Fruit fly (Drosophila melanogaster) whole organism, embryonic: Measurements from ENCODE around the gene CG3149.
A peak's percentile ranks its signal among the peaks of the same experiment; 100 is the strongest.

ENCODE experiments used
- BEAF-32 ChIP-seq: fragments of 200-800 bp; sonication (Bioruptor generic); optimal IDR thresholded peaks from 3 replicates; lab custom pipeline; 2017; ENCODE audit warnings: missing biosample characterization, missing genetic modification characterization, mild to moderate bottlenecking, moderate library complexity, missing genetic modification reagents
- Blimp-1 ChIP-seq: fragments of 200-800 bp; sonication (Bioruptor generic); optimal IDR thresholded peaks from 3 replicates; lab custom pipeline; 2018; ENCODE audit warnings: missing biosample characterization, missing genetic modification characterization, mild to moderate bottlenecking, moderate library complexity, missing genetic modification reagents
- CG10274 ChIP-seq: fragments of 200-800 bp; sonication (Bioruptor generic); optimal IDR thresholded peaks from 3 replicates; lab custom pipeline; 2017; ENCODE audit warnings: missing biosample characterization, mild to moderate bottlenecking, missing genetic modification characterization
- CG11504 ChIP-seq: fragments of 200-800 bp; sonication (Bioruptor generic); optimal IDR thresholded peaks from 3 replicates; lab custom pipeline; 2019; ENCODE audit warnings: missing biosample characterization, mild to moderate bottlenecking, missing genetic modification characterization, moderate library complexity
- CG11695 ChIP-seq: fragments of 200-800 bp; sonication (Bioruptor generic); IDR thresholded peaks from 3 replicates; pipeline ENCODE4 v1.3.6; 2022; ENCODE audit warnings: missing biosample characterization, missing genetic modification characterization
- CG12299 ChIP-seq: fragments of 200-800 bp; sonication (Bioruptor generic); optimal IDR thresholded peaks from 2 replicates; lab custom pipeline; 2018; ENCODE audit warnings: missing biosample characterization, mild to moderate bottlenecking, missing genetic modification characterization
- CG13296 ChIP-seq: fragments of 200-800 bp; sonication (Bioruptor generic); optimal IDR thresholded peaks from 3 replicates; lab custom pipeline; 2018; ENCODE audit warnings: missing biosample characterization, mild to moderate bottlenecking, missing genetic modification characterization
- CG1529 ChIP-seq: fragments of 200-800 bp; sonication (Bioruptor generic); optimal IDR thresholded peaks from 3 replicates; lab custom pipeline; 2018; ENCODE audit warnings: missing biosample characterization, missing genetic modification characterization
- CG15696 ChIP-seq: fragments of 200-800 bp; sonication (Bioruptor generic); optimal IDR thresholded peaks from 2 replicates; lab custom pipeline; 2019; ENCODE audit warnings: missing biosample characterization, mild to moderate bottlenecking, missing genetic modification characterization, moderate library complexity
- CG16779 ChIP-seq: fragments of 200-800 bp; sonication (Bioruptor generic); IDR thresholded peaks from 2 replicates; pipeline ENCODE4 v1.3.6; 2022; ENCODE audit warnings: missing biosample characterization, missing genetic modification characterization
- CG17359 ChIP-seq: fragments of 200-800 bp; sonication (Bioruptor generic); optimal IDR thresholded peaks from 3 replicates; lab custom pipeline; 2018; ENCODE audit warnings: missing biosample characterization, mild to moderate bottlenecking, missing genetic modification characterization, moderate library complexity
- CG17829 ChIP-seq: fragments of 200-800 bp; optimal IDR thresholded peaks from 2 replicates; lab custom pipeline; 2019; ENCODE audit warnings: missing biosample characterization, mild to moderate bottlenecking, missing genetic modification characterization, moderate library complexity
- CG18476 ChIP-seq: fragments of 200-800 bp; sonication (Bioruptor generic); optimal IDR thresholded peaks from 2 replicates; lab custom pipeline; 2016; ENCODE audit warnings: missing biosample characterization, mild to moderate bottlenecking, missing genetic modification characterization
- CG2129 ChIP-seq: fragments of 200-800 bp; sonication (Bioruptor generic); IDR thresholded peaks from 2 replicates; pipeline ENCODE4 v1.3.6; 2022; ENCODE audit warnings: missing biosample characterization, missing genetic modification characterization; ENCODE audit not compliant: partially characterized antibody
- CG2875 ChIP-seq: fragments of 200-800 bp; sonication (Bioruptor generic); optimal IDR thresholded peaks from 2 replicates; lab custom pipeline; 2017; ENCODE audit warnings: missing biosample characterization, mild to moderate bottlenecking, missing genetic modification characterization, missing genetic modification reagents
- CG30020 ChIP-seq: fragments of 200-800 bp; optimal IDR thresholded peaks from 2 replicates; lab custom pipeline; 2019; ENCODE audit warnings: missing biosample characterization, mild to moderate bottlenecking, missing genetic modification characterization, moderate library complexity
- CG30403 ChIP-seq: fragments of 200-800 bp; sonication (Bioruptor generic); optimal IDR thresholded peaks from 3 replicates; lab custom pipeline; 2016; ENCODE audit warnings: missing biosample characterization, missing genetic modification characterization
- CG3065 ChIP-seq: fragments of 200-800 bp; sonication (Bioruptor generic); optimal IDR thresholded peaks from 2 replicates; lab custom pipeline; 2016; ENCODE audit warnings: missing biosample characterization, missing genetic modification characterization
- CG33213 ChIP-seq: fragments of 200-800 bp; sonication (Bioruptor generic); optimal IDR thresholded peaks from 3 replicates; lab custom pipeline; 2016; ENCODE audit warnings: missing biosample characterization, missing genetic modification characterization
- CG4360 ChIP-seq: fragments of 200-800 bp; sonication (Bioruptor generic); IDR thresholded peaks from 2 replicates; pipeline ENCODE4 v1.3.6; 2022; ENCODE audit warnings: missing biosample characterization, missing genetic modification characterization
- CG4854 ChIP-seq: fragments of 200-800 bp; sonication (Bioruptor generic); optimal IDR thresholded peaks from 2 replicates; lab custom pipeline; 2016; ENCODE audit warnings: missing biosample characterization, missing genetic modification characterization, inconsistent platforms
- CG5245 ChIP-seq: fragments of 200-800 bp; sonication (Bioruptor generic); optimal IDR thresholded peaks from 3 replicates; lab custom pipeline; 2016; ENCODE audit warnings: missing biosample characterization, missing genetic modification characterization
- CG6854 ChIP-seq: fragments of 200-800 bp; sonication (Bioruptor generic); optimal IDR thresholded peaks from 3 replicates; lab custom pipeline; 2017; ENCODE audit warnings: missing biosample characterization, mild to moderate bottlenecking, missing genetic modification characterization
- CG7928 ChIP-seq: fragments of 200-800 bp; sonication (Bioruptor generic); optimal IDR thresholded peaks from 2 replicates; lab custom pipeline; 2017; ENCODE audit warnings: missing biosample characterization, mild to moderate bottlenecking, missing genetic modification characterization
- CG7987 ChIP-seq: fragments of 200-800 bp; sonication (Bioruptor generic); optimal IDR thresholded peaks from 2 replicates; lab custom pipeline; 2018; ENCODE audit warnings: missing biosample characterization, mild to moderate bottlenecking, missing genetic modification characterization, moderate library complexity
- CG9609 ChIP-seq: fragments of 200-800 bp; sonication (Bioruptor generic); optimal IDR thresholded peaks from 3 replicates; lab custom pipeline; 2016; ENCODE audit warnings: missing biosample characterization, missing genetic modification characterization
- D ChIP-seq, 2 experiments: fragments of 200-800 bp in 1 of 2; fragments of >200 bp in 1 of 2; sonication (Bioruptor generic) in 1 of 2; optimal IDR thresholded peaks; 2 replicates in 1 of 2; 3 replicates in 1 of 2; lab custom pipeline; 2017; ENCODE audit warnings: mild to moderate bottlenecking in 1 of 2, missing biosample characterization in 1 of 2, missing genetic modification characterization in 1 of 2, missing genetic modification reagents in 1 of 2
- Ets97D ChIP-seq: fragments of 200-800 bp; sonication (Bioruptor generic); optimal IDR thresholded peaks from 3 replicates; lab custom pipeline; 2016; ENCODE audit warnings: missing biosample characterization, missing genetic modification characterization
- Hmx ChIP-seq: fragments of 200-800 bp; sonication (Bioruptor generic); optimal IDR thresholded peaks from 2 replicates; lab custom pipeline; 2016; ENCODE audit warnings: missing biosample characterization, missing genetic modification characterization
- Oli ChIP-seq: fragments of 200-800 bp; sonication (Bioruptor generic); optimal IDR thresholded peaks from 2 replicates; lab custom pipeline; 2018; ENCODE audit warnings: missing biosample characterization, mild to moderate bottlenecking, missing genetic modification characterization, moderate library complexity
- Taf1 ChIP-seq: fragments of 200-800 bp; sonication (Bioruptor generic); IDR thresholded peaks from 2 replicates; pipeline ENCODE4 v1.3.6; 2022; ENCODE audit warnings: missing biosample characterization, missing genetic modification characterization
- Tbp ChIP-seq: fragments of >200 bp; optimal IDR thresholded peaks from 2 replicates; lab custom pipeline; 2018; ENCODE audit warnings: missing biosample characterization, missing genetic modification characterization
- ap ChIP-seq: fragments of 200-800 bp; sonication (Bioruptor generic); IDR thresholded peaks from 2 replicates; pipeline ENCODE4 v1.3.6; 2022; ENCODE audit warnings: missing biosample characterization, missing genetic modification characterization
- chinmo ChIP-seq: fragments of 200-800 bp; sonication (Bioruptor generic); IDR thresholded peaks from 4 replicates; pipeline ENCODE4 v1.3.6; 2022; ENCODE audit warnings: missing biosample characterization, missing genetic modification characterization; ENCODE audit not compliant: partially characterized antibody
- chm ChIP-seq: fragments of 200-800 bp; sonication (Bioruptor generic); IDR thresholded peaks from 2 replicates; pipeline ENCODE4 v1.3.6; 2022; ENCODE audit warnings: missing biosample characterization, missing genetic modification characterization
- corto ChIP-seq: fragments of 200-800 bp; sonication (Bioruptor generic); optimal IDR thresholded peaks from 2 replicates; lab custom pipeline; 2016; ENCODE audit warnings: missing biosample characterization, mild to moderate bottlenecking, missing genetic modification characterization, moderate library complexity
- crol ChIP-seq: fragments of 200-800 bp; sonication (Bioruptor generic); IDR thresholded peaks from 2 replicates; pipeline ENCODE4 v1.3.6; 2022; ENCODE audit warnings: missing biosample characterization, missing genetic modification characterization
- cwo ChIP-seq: fragments of 200-800 bp; sonication (Bioruptor generic); optimal IDR thresholded peaks from 3 replicates; lab custom pipeline; 2017; ENCODE audit warnings: missing biosample characterization, missing genetic modification characterization, mild to moderate bottlenecking, moderate library complexity, missing genetic modification reagents
- her ChIP-seq: fragments of 200-800 bp; sonication (Bioruptor generic); optimal IDR thresholded peaks from 2 replicates; lab custom pipeline; 2016; ENCODE audit warnings: missing biosample characterization, missing genetic modification characterization
- nom ChIP-seq: fragments of 200-800 bp; sonication (Bioruptor generic); optimal IDR thresholded peaks from 2 replicates; lab custom pipeline; 2017; ENCODE audit warnings: missing biosample characterization, missing genetic modification characterization, mild to moderate bottlenecking, moderate library complexity, missing genetic modification reagents
- salm ChIP-seq: fragments of 200-800 bp; sonication (Bioruptor generic); optimal IDR thresholded peaks from 2 replicates; lab custom pipeline; 2018; ENCODE audit warnings: missing biosample characterization, mild to moderate bottlenecking, missing genetic modification characterization
- schlank ChIP-seq: fragments of 200-800 bp; sonication (Bioruptor generic); optimal IDR thresholded peaks from 2 replicates; lab custom pipeline; 2018; ENCODE audit warnings: missing biosample characterization, mild to moderate bottlenecking, missing genetic modification characterization
- sim ChIP-seq: fragments of 200-800 bp; sonication (Bioruptor generic); IDR thresholded peaks from 2 replicates; pipeline ENCODE4 v1.3.6; 2022; ENCODE audit warnings: missing biosample characterization, missing genetic modification characterization
- tx ChIP-seq: fragments of 200-800 bp; sonication (Bioruptor generic); optimal IDR thresholded peaks from 2 replicates; lab custom pipeline; 2016; ENCODE audit warnings: missing biosample characterization, missing genetic modification characterization
- vvl ChIP-seq: fragments of 200-800 bp; sonication (Bioruptor generic); IDR thresholded peaks from 2 replicates; pipeline ENCODE4 v1.3.6; 2022; ENCODE audit warnings: missing biosample characterization, missing genetic modification characterization

Gene CG3149

DNA sequence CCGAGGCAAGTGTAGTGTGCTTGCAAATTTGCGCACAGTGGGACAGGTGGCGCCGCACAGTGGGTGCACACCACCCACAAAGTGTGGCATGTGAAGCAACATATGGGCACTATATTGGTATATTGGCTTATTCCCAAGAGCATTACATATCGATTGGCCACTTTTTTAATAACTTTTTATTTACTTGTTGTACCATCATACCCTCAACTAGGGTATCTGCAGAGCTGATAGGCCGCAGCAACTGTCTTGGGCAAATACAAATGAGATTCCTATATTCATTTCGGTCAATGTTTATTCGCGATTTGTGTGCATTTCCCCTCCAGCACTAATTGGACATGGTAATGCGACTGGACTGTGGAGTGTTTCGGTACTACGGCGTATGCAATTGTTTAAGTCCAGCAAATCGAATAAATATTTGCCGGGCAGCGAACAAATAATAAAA is 29.8 kb upstream of the CG3149 start (continued):
- TF ChIP-seq CG1529 (GFP tag; lab: Kevin White, UChicago) (peak; percentile 43), sim (no peak), salm (tag; lab: Kevin White, UChicago) (peak; percentile 33), CG6854 (no peak), CG30403 (GFP tag; lab: Kevin White, UChicago) (peak; percentile 32), CG17829 (tag; lab: Kevin White, UChicago) (peak; percentile 17), CG15696 (peak; percentile 67), Tbp (GFP tag; lab: Kevin White, UChicago) (no peak), corto (GFP tag; lab: Kevin White, UChicago) (no peak), CG17359 (peak; percentile 64), CG16779 (GFP tag; lab: Robert Waterston, UW) (no peak), CG5245 (GFP tag; lab: Kevin White, UChicago) (peak; percentile 35)

DNA sequence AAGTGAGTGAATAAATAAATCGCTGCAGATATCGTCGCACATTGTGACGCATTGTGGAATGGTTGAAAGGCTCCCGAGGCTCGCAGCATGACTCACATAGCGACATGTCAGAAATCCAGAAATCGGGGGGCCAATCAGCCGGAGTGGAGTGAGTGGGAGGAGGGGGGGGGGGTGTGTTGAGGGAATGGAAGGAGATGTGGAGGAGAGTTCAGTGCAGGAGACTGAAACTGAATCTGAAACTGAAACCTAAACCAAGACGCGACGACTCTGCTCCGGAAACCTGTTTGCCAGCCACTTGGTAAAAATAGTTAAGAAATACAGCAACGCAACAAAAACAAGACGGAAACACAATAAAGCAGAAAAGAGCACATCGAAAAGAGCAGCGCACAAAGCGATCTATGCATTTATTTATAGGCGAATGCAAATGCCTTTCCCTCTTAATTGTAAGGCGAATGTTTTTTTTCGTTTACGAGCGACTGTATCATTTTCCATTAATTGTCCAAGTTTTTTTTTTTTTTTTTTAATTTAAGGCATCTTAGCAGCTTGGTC is 29.2 kb upstream of the CG3149 start:
- TF ChIP-seq Blimp-1 (GFP tag; lab: Kevin White, UChicago) = peak; percentile 2
- peak; percentile 67 for TF ChIP-seq crol
- no peak for TF ChIP-seq Oli (tag; lab: Kevin White, UChicago)
- peak; percentile 66 for TF ChIP-seq nom (GFP tag; lab: Kevin White, UChicago)
- TF ChIP-seq CG12299 = no peak
- TF ChIP-seq chinmo (GFP tag; lab: Robert Waterston, UW) = 0 out of 4 replicates have a peak, but pooled peaks have one; percentile 18
- TF ChIP-seq her (GFP tag; lab: Kevin White, UChicago) = no peak

DNA sequence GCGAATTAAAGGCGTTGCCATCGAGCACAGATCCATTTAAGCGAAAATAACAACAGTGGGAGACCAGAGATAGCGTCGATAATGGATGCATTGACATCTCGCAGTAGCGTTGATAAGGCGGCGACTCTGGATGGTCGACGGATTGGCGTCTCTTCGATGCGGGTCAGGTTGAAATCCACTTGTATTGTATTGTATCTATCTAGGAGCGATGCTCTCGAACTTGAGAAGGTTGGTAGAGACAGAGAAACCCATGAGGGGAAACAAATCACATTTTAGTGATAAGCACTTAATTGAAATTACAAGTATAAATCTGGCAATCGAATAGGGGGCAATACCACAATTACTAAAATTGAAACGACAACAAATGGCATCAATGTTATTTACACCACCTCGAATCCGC is 28.6 kb upstream of the CG3149 start:
- TF ChIP-seq CG4854 (GFP tag; lab: Kevin White, UChicago) = no peak
- TF ChIP-seq CG4360 = no peak
- no peak for TF ChIP-seq CG2875 (GFP tag; lab: Kevin White, UChicago)
- no peak for TF ChIP-seq tx
- TF ChIP-seq CG13296 (GFP tag; lab: Kevin White, UChicago) = no peak
- TF ChIP-seq nom (GFP tag; lab: Kevin White, UChicago) = no peak

DNA sequence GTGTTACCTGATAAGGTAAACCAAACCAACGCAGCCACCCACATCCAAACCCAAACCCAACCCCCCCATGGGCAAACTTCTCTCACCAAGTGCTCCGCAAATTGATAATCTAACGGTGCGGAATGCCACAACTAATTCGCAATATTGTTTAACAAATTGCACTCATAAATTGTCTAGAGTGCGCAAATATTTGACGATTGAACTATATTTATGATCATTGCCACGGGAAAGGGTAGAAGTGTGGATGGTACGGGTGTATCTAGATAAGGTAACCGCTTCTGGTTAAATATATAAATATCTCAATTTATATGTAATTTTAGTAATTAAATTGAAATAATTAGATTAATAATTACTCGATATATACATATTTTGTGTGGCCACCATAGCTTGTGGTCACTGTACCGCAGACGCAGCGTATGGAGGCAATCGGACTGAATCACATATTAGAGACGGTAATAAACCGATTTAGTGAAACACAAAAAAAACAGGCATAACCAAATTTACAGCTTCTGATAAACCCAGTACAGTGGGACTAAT is 23.5 kb upstream of the CG3149 start:
- TF ChIP-seq cwo (GFP tag; lab: Kevin White, UChicago) (peak; percentile 70), D (optimal IDR thresholded peaks at IDR 0.05; lab: Kevin White, UChicago) (no peak), D (GFP tag; optimal IDR thresholded peaks at IDR 0.05; lab: Kevin White, UChicago) (no peak), CG2129 (GFP tag; lab: Robert Waterston, UW) (no peak), CG7987 (no peak), Ets97D (no peak), vvl (GFP tag; lab: Robert Waterston, UW) (peak; percentile 76), CG11504 (peak; percentile 71), schlank (tag; lab: Kevin White, UChicago) (peak; percentile 30), CG3065 (no peak), CG7928 (peak; percentile 12), Taf1 (GFP tag; lab: Robert Waterston, UW) (peak; percentile 75), CG33213 (GFP tag; lab: Kevin White, UChicago) (no peak), Hmx (no peak), CG30020 (no peak), CG9609 (GFP tag; lab: Kevin White, UChicago) (no peak), chm (no peak; the same call in 1 of the 2 replicates), ap (no peak), CG16779 (GFP tag; lab: Robert Waterston, UW) (no peak), CG10274 (GFP tag; lab: Kevin White, UChicago) (peak; percentile 38), CG11695 (GFP tag; lab: Robert Waterston, UW) (peak; percentile 57; the same call in 1 of the 3 replicates), CG18476 (GFP tag; lab: Kevin White, UChicago) (no peak), BEAF-32 (no peak)
